Fruit fly (Drosophila melanogaster) whole organism: Measurements from ENCODE around the gene Ids.

Source experiments
- pan ChIP-seq: fragments of >200 bp; optimal IDR thresholded peaks from 2 replicates; lab custom pipeline; 2017
- psq ChIP-seq: fragments of >200 bp; optimal IDR thresholded peaks from 2 replicates; lab custom pipeline; 2017
- usp ChIP-seq: fragments of >200 bp; optimal IDR thresholded peaks from 2 replicates; lab custom pipeline; 2017; ENCODE audit warnings: missing biosample characterization, missing genetic modification characterization, mixed read lengths

DNA sequence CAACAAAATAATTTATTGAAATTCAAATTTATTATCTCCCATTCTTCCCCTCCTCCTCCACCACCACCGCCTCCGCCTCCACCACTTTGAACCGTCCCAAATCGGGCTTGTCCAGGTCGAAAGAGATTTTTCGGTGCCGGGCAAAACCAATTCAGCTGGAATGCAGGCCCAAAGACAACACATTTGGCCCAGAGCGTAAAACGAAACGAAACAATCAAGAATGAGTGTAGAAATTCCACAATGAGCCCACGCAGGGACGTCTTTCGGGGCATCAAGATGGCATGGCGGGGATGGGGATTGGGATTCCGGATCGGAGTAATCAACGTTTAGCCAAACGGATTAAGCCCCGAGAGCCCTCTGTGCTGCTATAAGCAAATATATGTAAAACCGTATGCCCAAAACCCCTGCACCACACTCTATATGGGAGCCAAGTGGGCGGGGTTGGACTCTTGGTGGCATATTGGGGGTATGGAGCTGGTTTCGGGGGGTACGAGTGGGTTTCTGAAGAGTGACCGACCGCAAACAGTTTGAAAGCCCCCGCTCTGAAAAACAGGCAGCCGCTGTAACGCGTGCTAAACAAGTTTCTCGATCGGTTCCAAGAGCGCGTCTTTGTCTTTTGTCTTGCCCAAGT is 6.0 kb downstream of the Ids start:
- TF ChIP-seq psq (lab: Kevin White, UChicago) = no peak
- no peak for TF ChIP-seq usp (GFP tag; lab: Kevin White, UChicago)
- TF ChIP-seq pan (lab: Kevin White, UChicago) = no peak
